Worm (Caenorhabditis elegans): Measurements from ENCODE around the gene T04C12.11.

T04C12.11 gene

ce11 chrV:11083691-11084090 lies 23.6 kb upstream of the T04C12.11 start (continued):
- TF ChIP-seq ZK337.2 (GFP tag; IDR thresholded peaks at IDR 0.05), result no peak
- no peak for TF ChIP-seq daf-12 (tag; optimal IDR thresholded peaks at IDR 0.05)
- TF ChIP-seq madf-5 (GFP tag; IDR thresholded peaks at IDR 0.05), result no peak
- TF ChIP-seq spr-1 (tag; optimal IDR thresholded peaks at IDR 0.05), result no peak
- no peak for TF ChIP-seq nhr-102 (tag; optimal IDR thresholded peaks at IDR 0.05)
- no peak for TF ChIP-seq dve-1 (tag; optimal IDR thresholded peaks at IDR 0.05; ENCODE audit: insufficient read depth)
- no peak for TF ChIP-seq lim-7 (GFP tag; IDR thresholded peaks at IDR 0.05)
- TF ChIP-seq duxl-1 (tag; optimal IDR thresholded peaks at IDR 0.05; ENCODE audit: poor library complexity), result no peak
- peak; percentile 24 for TF ChIP-seq mes-2 (tag; optimal IDR thresholded peaks at IDR 0.05; ENCODE audit: poor library complexity, severe bottlenecking)
- TF ChIP-seq ceh-20 (GFP tag; IDR thresholded peaks at IDR 0.05), result no peak
- TF ChIP-seq nhr-25 (tag; optimal IDR thresholded peaks at IDR 0.05; ENCODE audit: borderline replicate concordance, insufficient read depth), result no peak
- peak; percentile 33 for TF ChIP-seq hlh-30 (tag; optimal IDR thresholded peaks at IDR 0.05; ENCODE audit: insufficient read depth)
- TF ChIP-seq ceh-28 (tag; optimal IDR thresholded peaks at IDR 0.05), result no peak
- TF ChIP-seq nhr-237 (tag; optimal IDR thresholded peaks at IDR 0.05), result no peak
- no peak for TF ChIP-seq aly-2 (tag; optimal IDR thresholded peaks at IDR 0.05)
- TF ChIP-seq aha-1 (tag), result peak; percentile 55
- no peak for TF ChIP-seq snpc-1.2 (GFP tag; IDR thresholded peaks at IDR 0.05)
- TF ChIP-seq daf-19 (GFP tag; conservative IDR thresholded peaks at IDR 0.05), result no peak
- TF ChIP-seq zag-1 (tag; optimal IDR thresholded peaks at IDR 0.05), result no peak
- no peak for TF ChIP-seq lin-15B (tag; optimal IDR thresholded peaks at IDR 0.05)
- no peak for TF ChIP-seq D1046.2 (GFP tag; IDR thresholded peaks at IDR 0.05)
- no peak for TF ChIP-seq cey-2 (tag; optimal IDR thresholded peaks at IDR 0.05; ENCODE audit: borderline replicate concordance, insufficient read depth)

ce11 chrV:11082964-11083363 lies 22.9 kb upstream of the T04C12.11 start:
- TF ChIP-seq Y105C5A.15 (GFP tag; IDR thresholded peaks at IDR 0.05) (no peak), daf-12 (tag; optimal IDR thresholded peaks at IDR 0.05) (no peak), tra-1 (GFP tag; IDR thresholded peaks at IDR 0.05) (no peak), nhr-11 (tag; optimal IDR thresholded peaks at IDR 0.05) (no peak), F26F4.8 (GFP tag; conservative IDR thresholded peaks at IDR 0.05) (no peak)

- TF ChIP-seq unc-62 (GFP tag; optimal IDR thresholded peaks at IDR 0.05 in 1 of 2) (peak in 1 of 2 experiments; percentile 94), unc-62 (tag; optimal IDR thresholded peaks at IDR 0.05) (no peak), lin-38 (GFP tag; IDR thresholded peaks at IDR 0.05) (0 out of 2 replicates have a peak, but pooled peaks have one; percentile 7), hmg-1.1 (GFP tag; IDR thresholded peaks at IDR 0.05) (no peak), duxl-1 (tag; optimal IDR thresholded peaks at IDR 0.05; ENCODE audit: poor library complexity) (no peak), egl-27 (tag; optimal IDR thresholded peaks at IDR 0.05) (no peak), ZK546.5 (tag; optimal IDR thresholded peaks at IDR 0.05) (no peak), mxl-3 (GFP tag; optimal IDR thresholded peaks at IDR 0.05) (no peak), nhr-48 (tag; optimal IDR thresholded peaks at IDR 0.05) (no peak), jun-1 (tag; optimal IDR thresholded peaks at IDR 0.05) (no peak), nhr-77 (tag; optimal IDR thresholded peaks at IDR 0.05) (no peak), dmd-6 (GFP tag; IDR thresholded peaks at IDR 0.05) (peak; percentile 32; the same call in 1 of the 2 replicates), spr-1 (tag; optimal IDR thresholded peaks at IDR 0.05) (no peak), mdt-29 (GFP tag; IDR thresholded peaks at IDR 0.05) (no peak), daf-16 (GFP tag; optimal IDR thresholded peaks at IDR 0.05) (peak in 1 of 2 experiments; percentile 96), daf-16 (tag; optimal IDR thresholded peaks at IDR 0.05) (no peak), vab-7 (GFP tag; IDR thresholded peaks at IDR 0.05) (no peak), lir-3 (tag; optimal IDR thresholded peaks at IDR 0.05) (no peak), T26A8.4 (GFP tag; IDR thresholded peaks at IDR 0.05) (peak; percentile 58), ama-1 (optimal IDR thresholded peaks at IDR 0.05) (peak; percentile 30), attf-4 (tag; optimal IDR thresholded peaks at IDR 0.05) (no peak), pha-4 (GFP tag; IDR thresholded peaks at IDR 0.05) (peak; percentile 47; the same call in 1 of the 2 replicates), pha-4 (tag; optimal IDR thresholded peaks at IDR 0.05) (no peak), daf-12 (tag; optimal IDR thresholded peaks at IDR 0.05) (no peak), nhr-11 (tag; optimal IDR thresholded peaks at IDR 0.05) (peak; percentile 73), spr-3 (GFP tag; optimal IDR thresholded peaks at IDR 0.05) (no peak), hif-1 (tag; optimal IDR thresholded peaks at IDR 0.05) (no peak), mes-2 (tag; optimal IDR thresholded peaks at IDR 0.05; ENCODE audit: poor library complexity, severe bottlenecking) (no peak)
Measured at ce11 chrV:11082475-11082874, 22.4 kb upstream of the T04C12.11 start.

Data from whole organism, L4 larva.